Worm (Caenorhabditis elegans) whole organism, late embryonic: ENCODE measurements around the gene fcd-2.
"Not testable (repeated sequence)": the region's sequence is repeated elsewhere in the genome, so short reads cannot be mapped to it uniquely, and the experiment has no call there.

Source experiments
- F13H6.1 ChIP-seq: sonication (generic microtip); optimal IDR thresholded peaks from 2 replicates; lab custom pipeline; 2016; ENCODE audit warnings: missing genetic modification characterization, missing compliant biosample characterization
- T23F11.4 ChIP-seq: fragments of 200-800 bp; sonication (Bioruptor generic); optimal IDR thresholded peaks from 2 replicates; lab custom pipeline; 2018; ENCODE audit warnings: mild to moderate bottlenecking, missing genetic modification characterization, missing compliant biosample characterization
- ahr-1 ChIP-seq: sonication (generic microtip); optimal IDR thresholded peaks from 2 replicates; lab custom pipeline; 2016; ENCODE audit warnings: missing genetic modification characterization, missing compliant biosample characterization
- ceh-14 ChIP-seq: sonication (generic microtip); optimal IDR thresholded peaks from 2 replicates; lab custom pipeline; 2016; ENCODE audit warnings: missing genotype, missing genetic modification characterization, missing compliant biosample characterization
- ceh-19 ChIP-seq: fragments of 200-800 bp; sonication (Bioruptor generic); optimal IDR thresholded peaks from 2 replicates; lab custom pipeline; 2018; ENCODE audit warnings: mild to moderate bottlenecking, missing genetic modification characterization, missing compliant biosample characterization
- ceh-24 ChIP-seq: sonication (generic microtip); optimal IDR thresholded peaks from 2 replicates; lab custom pipeline; 2016; ENCODE audit warnings: mild to moderate bottlenecking, missing genetic modification characterization, missing compliant biosample characterization
- ceh-30 ChIP-seq: fragments of 150-350 bp; optimal IDR thresholded peaks from 2 replicates; lab custom pipeline; 2014; ENCODE audit warnings: missing biosample characterization, missing genetic modification characterization
- ceh-45 ChIP-seq: fragments of 200-800 bp; sonication (Bioruptor generic); IDR thresholded peaks from 2 replicates; pipeline ENCODE4 v1.3.6; 2022; ENCODE audit warnings: missing genetic modification reagents, missing genetic modification characterization, missing compliant biosample characterization
- ceh-48 ChIP-seq: sonication (generic microtip); optimal IDR thresholded peaks from 2 replicates; lab custom pipeline; 2016; ENCODE audit warnings: missing genetic modification characterization, inconsistent platforms, missing compliant biosample characterization
- ceh-9 ChIP-seq: sonication (generic microtip); optimal IDR thresholded peaks from 2 replicates; lab custom pipeline; 2016; ENCODE audit warnings: mild to moderate bottlenecking, missing genetic modification characterization, inconsistent platforms, missing compliant biosample characterization
- che-1 ChIP-seq: sonication (generic microtip); optimal IDR thresholded peaks from 2 replicates; lab custom pipeline; 2016; ENCODE audit warnings: mild to moderate bottlenecking, missing genetic modification characterization, missing compliant biosample characterization
- dmd-4 ChIP-seq: sonication (generic microtip); optimal IDR thresholded peaks from 2 replicates; lab custom pipeline; 2016; ENCODE audit warnings: borderline replicate concordance, missing genetic modification characterization, missing compliant biosample characterization
- dve-1 ChIP-seq: sonication (generic microtip); optimal IDR thresholded peaks from 2 replicates; lab custom pipeline; 2017; ENCODE audit warnings: antibody characterized with exemption, mild to moderate bottlenecking, missing genetic modification characterization, missing compliant biosample characterization
- elt-2 ChIP-seq: sonication (generic microtip); optimal IDR thresholded peaks from 2 replicates; lab custom pipeline; 2016; ENCODE audit warnings: missing genetic modification reagents, missing genetic modification characterization, missing compliant biosample characterization
- elt-4 ChIP-seq: sonication (generic microtip); optimal IDR thresholded peaks from 2 replicates; lab custom pipeline; 2016; ENCODE audit warnings: missing genetic modification characterization, missing compliant biosample characterization
- ets-4 ChIP-seq: sonication (generic microtip); optimal IDR thresholded peaks from 2 replicates; lab custom pipeline; 2016; ENCODE audit warnings: missing genetic modification characterization, missing compliant biosample characterization
- fax-1 ChIP-seq: sonication (generic microtip); optimal IDR thresholded peaks from 2 replicates; lab custom pipeline; 2016; ENCODE audit warnings: missing genotype, missing genetic modification characterization, missing compliant biosample characterization
- fkh-10 ChIP-seq: fragments of 150-350 bp; optimal IDR thresholded peaks from 2 replicates; lab custom pipeline; 2014; ENCODE audit warnings: missing biosample characterization, missing genetic modification reagents, missing genetic modification characterization
- fkh-6 ChIP-seq: sonication (generic microtip); optimal IDR thresholded peaks from 2 replicates; lab custom pipeline; 2016; ENCODE audit warnings: missing genetic modification characterization, missing compliant biosample characterization
- gmeb-2 ChIP-seq: sonication (generic microtip); optimal IDR thresholded peaks from 2 replicates; lab custom pipeline; 2016; ENCODE audit warnings: missing genetic modification characterization, inconsistent platforms, missing compliant biosample characterization
- hlh-13 ChIP-seq: fragments of 200-800 bp; sonication (Bioruptor generic); optimal IDR thresholded peaks from 2 replicates; lab custom pipeline; 2018; ENCODE audit warnings: mild to moderate bottlenecking, missing genetic modification characterization, missing compliant biosample characterization
- hlh-30 ChIP-seq: sonication (generic microtip); optimal IDR thresholded peaks from 2 replicates; lab custom pipeline; 2017; ENCODE audit warnings: antibody characterized with exemption, missing genetic modification characterization, missing compliant biosample characterization; ENCODE audit not compliant: insufficient read depth
- hlh-6 ChIP-seq: sonication (generic microtip); optimal IDR thresholded peaks from 2 replicates; lab custom pipeline; 2016; ENCODE audit warnings: missing genotype, missing genetic modification characterization, missing compliant biosample characterization
- lin-11 ChIP-seq: fragments of 200-800 bp; sonication (Bioruptor generic); optimal IDR thresholded peaks from 2 replicates; lab custom pipeline; 2018; ENCODE audit warnings: mild to moderate bottlenecking, missing genetic modification characterization, missing compliant biosample characterization
- madf-2 ChIP-seq: sonication (generic microtip); optimal IDR thresholded peaks from 2 replicates; lab custom pipeline; 2017; ENCODE audit warnings: missing genetic modification characterization, missing compliant biosample characterization
- nhr-11 ChIP-seq: fragments of 150-350 bp; optimal IDR thresholded peaks from 2 replicates; lab custom pipeline; 2014; ENCODE audit warnings: missing biosample characterization, missing genetic modification characterization
- nhr-232 ChIP-seq: sonication (generic microtip); optimal IDR thresholded peaks from 2 replicates; lab custom pipeline; 2016; ENCODE audit warnings: missing genetic modification characterization, missing compliant biosample characterization
- npax-4 ChIP-seq: sonication (generic microtip); optimal IDR thresholded peaks from 2 replicates; lab custom pipeline; 2016; ENCODE audit warnings: missing genetic modification characterization, missing compliant biosample characterization
- pag-3 ChIP-seq: sonication (generic microtip); optimal IDR thresholded peaks from 2 replicates; lab custom pipeline; 2016; ENCODE audit warnings: missing compliant biosample characterization, missing genetic modification characterization, borderline replicate concordance
- pat-9 ChIP-seq: fragments of 200-800 bp; sonication (Bioruptor generic); optimal IDR thresholded peaks from 2 replicates; lab custom pipeline; 2018; ENCODE audit warnings: mild to moderate bottlenecking, missing genetic modification characterization, moderate library complexity, missing compliant biosample characterization
- pax-1 ChIP-seq: fragments of 150-350 bp; optimal IDR thresholded peaks from 2 replicates; lab custom pipeline; 2014; ENCODE audit warnings: missing biosample characterization, missing genetic modification characterization
- pha-2 ChIP-seq: sonication (generic microtip); optimal IDR thresholded peaks from 2 replicates; lab custom pipeline; 2017; ENCODE audit warnings: mild to moderate bottlenecking, missing genetic modification characterization, missing compliant biosample characterization
- pha-4 ChIP-seq: fragments of 150-350 bp; optimal IDR thresholded peaks from 2 replicates; lab custom pipeline; 2018; ENCODE audit warnings: missing biosample characterization, missing genetic modification reagents, missing genetic modification characterization
- pqm-1 ChIP-seq: sonication (generic microtip); optimal IDR thresholded peaks from 2 replicates; lab custom pipeline; 2016; ENCODE audit warnings: missing genetic modification characterization, missing compliant biosample characterization
- rnt-1 ChIP-seq: sonication (generic microtip); optimal IDR thresholded peaks from 2 replicates; lab custom pipeline; 2016; ENCODE audit warnings: missing genetic modification characterization, missing compliant biosample characterization
- sox-2 ChIP-seq: fragments of 200-800 bp; sonication (Bioruptor generic); IDR thresholded peaks from 2 replicates; pipeline ENCODE4 v1.3.6; 2022; ENCODE audit warnings: missing genetic modification reagents, missing genetic modification characterization, missing compliant biosample characterization
- sox-4 ChIP-seq: sonication (generic microtip); optimal IDR thresholded peaks from 2 replicates; lab custom pipeline; 2017; ENCODE audit warnings: mild to moderate bottlenecking, missing genetic modification characterization, inconsistent platforms, missing compliant biosample characterization
- syd-9 ChIP-seq: sonication (generic microtip); optimal IDR thresholded peaks from 2 replicates; lab custom pipeline; 2016; ENCODE audit warnings: mild to moderate bottlenecking, missing genetic modification characterization, moderate library complexity, missing compliant biosample characterization
- tbx-7 ChIP-seq: sonication (generic microtip); optimal IDR thresholded peaks from 2 replicates; lab custom pipeline; 2016; ENCODE audit warnings: missing genotype, missing genetic modification characterization, missing compliant biosample characterization
- ttx-3 ChIP-seq: sonication (generic microtip); optimal IDR thresholded peaks from 2 replicates; lab custom pipeline; 2016; ENCODE audit warnings: missing genetic modification reagents, missing genetic modification characterization, missing compliant biosample characterization
- unc-42 ChIP-seq: sonication (generic microtip); optimal IDR thresholded peaks from 2 replicates; lab custom pipeline; 2016; ENCODE audit warnings: missing genotype, missing genetic modification characterization, missing compliant biosample characterization
- unc-55 ChIP-seq: sonication (generic microtip); optimal IDR thresholded peaks from 2 replicates; lab custom pipeline; 2017; ENCODE audit warnings: missing biosample characterization, missing genetic modification reagents, missing genetic modification characterization
- zip-5 ChIP-seq: sonication (generic microtip); optimal IDR thresholded peaks from 2 replicates; lab custom pipeline; 2016; ENCODE audit warnings: missing genetic modification characterization, missing compliant biosample characterization

fcd-2 gene

ce11 chrIV:14986684-14987083 lies 38.8 kb upstream of the fcd-2 start, which contains the start of gene dpy-4 (continued):
- no peak for TF ChIP-seq ceh-24 (tag; lab: Kevin White, UChicago)
- TF ChIP-seq, all 69 proteins: peak for 0

- not testable (repeated sequence) for TF ChIP-seq ceh-14 (tag; lab: Kevin White, UChicago); syd-9 (tag; lab: Kevin White, UChicago); unc-55
Measured at ce11 chrIV:15006494-15006893, 19.0 kb upstream of the fcd-2 start, which contains the start of gene Y41E3.6. Y41E3.6 (plus strand) TSS chrIV:15006794.

- no peak for TF ChIP-seq nhr-232 (tag; lab: Kevin White, UChicago)
Measured at ce11 chrIV:15008200-15008599, 17.3 kb upstream of the fcd-2 start.

- no peak for TF ChIP-seq pqm-1
- no peak for TF ChIP-seq ceh-24 (tag; lab: Kevin White, UChicago)
- no peak for TF ChIP-seq madf-2 (tag; lab: Kevin White, UChicago)
- TF ChIP-seq pha-2 (tag; lab: Kevin White, UChicago): no peak
- no peak for TF ChIP-seq ceh-30
- TF ChIP-seq ceh-14 (tag; lab: Kevin White, UChicago): no peak
- no peak for TF ChIP-seq ets-4 (tag; lab: Kevin White, UChicago)
- TF ChIP-seq dve-1: no peak
- TF ChIP-seq dmd-4 (tag; lab: Kevin White, UChicago): no peak
- no peak for TF ChIP-seq T23F11.4 (GFP tag; lab: Kevin White, UChicago)
- no peak for TF ChIP-seq ttx-3 (tag; lab: Kevin White, UChicago)
- TF ChIP-seq fkh-10: no peak
- no peak for TF ChIP-seq ahr-1 (tag; lab: Kevin White, UChicago)
- no peak for TF ChIP-seq pha-4 (tag; lab: Kevin White, UChicago)
- no peak for TF ChIP-seq hlh-13 (GFP tag; lab: Kevin White, UChicago)
- TF ChIP-seq sox-4: no peak
- TF ChIP-seq npax-4: no peak
- TF ChIP-seq zip-5 (tag; lab: Kevin White, UChicago): no peak
Measured at ce11 chrIV:15011169-15011568, 14.3 kb upstream of the fcd-2 start.

ce11 chrIV:15012154-15012892 lies 13.2 kb upstream of the fcd-2 start:
- TF ChIP-seq fkh-6 (no peak), ceh-30 (no peak), nhr-11 (no peak), ttx-3 (tag; lab: Kevin White, UChicago) (no peak), tbx-7 (tag; lab: Kevin White, UChicago) (no peak), elt-2 (no peak), unc-42 (tag; lab: Kevin White, UChicago) (no peak), pag-3 (no peak), hlh-30 (tag; lab: Kevin White, UChicago) (no peak), ceh-48 (no peak), gmeb-2 (tag; lab: Kevin White, UChicago) (no peak), lin-11 (tag; lab: Kevin White, UChicago) (no peak)

- TF ChIP-seq fax-1 (tag; lab: Kevin White, UChicago): no peak
- TF ChIP-seq elt-4 (tag; lab: Kevin White, UChicago): no peak
- no peak for TF ChIP-seq pat-9 (tag; lab: Kevin White, UChicago)
- TF ChIP-seq pha-4 (tag; lab: Kevin White, UChicago): no peak
- TF ChIP-seq pax-1 (tag; lab: Kevin White, UChicago): no peak
- no peak for TF ChIP-seq ceh-14 (tag; lab: Kevin White, UChicago)
- TF ChIP-seq sox-2 (GFP tag; lab: Robert Waterston, UW): no peak
- no peak for TF ChIP-seq fkh-10
- no peak for TF ChIP-seq lin-11 (tag; lab: Kevin White, UChicago)
- no peak for TF ChIP-seq ceh-19 (GFP tag; lab: Kevin White, UChicago)
- TF ChIP-seq ceh-48: no peak
- TF ChIP-seq ceh-9 (tag; lab: Kevin White, UChicago): no peak
- TF ChIP-seq che-1 (tag; lab: Kevin White, UChicago): no peak
- TF ChIP-seq hlh-6 (tag; lab: Kevin White, UChicago): no peak
- TF ChIP-seq unc-42 (tag; lab: Kevin White, UChicago): no peak
- no peak for TF ChIP-seq rnt-1 (tag; lab: Kevin White, UChicago)
- no peak for TF ChIP-seq ceh-45 (GFP tag; lab: Robert Waterston, UW)
- no peak for TF ChIP-seq F13H6.1 (tag; lab: Kevin White, UChicago)
- no peak for TF ChIP-seq T23F11.4 (GFP tag; lab: Kevin White, UChicago)
Measured at ce11 chrIV:15013083-15013482, 12.4 kb upstream of the fcd-2 start, which contains the start of gene qars-1. qars-1 (minus strand) TSS chrIV:15013183.
